Fruit fly (Drosophila melanogaster) whole organism, wandering third instar larva: ENCODE data around the gene CG14153.

Experiments
- CG9705 ChIP-seq: fragments of 200-800 bp; sonication (Bioruptor generic); optimal IDR thresholded peaks from 2 replicates; lab custom pipeline; 2018; ENCODE audit warnings: missing biosample characterization, mild to moderate bottlenecking, missing genetic modification characterization
- Dfd ChIP-seq: fragments of >200 bp; optimal IDR thresholded peaks from 2 replicates; lab custom pipeline; 2017; ENCODE audit warnings: missing biosample characterization, missing genetic modification characterization
- GATAd ChIP-seq: sonication (Bioruptor generic); optimal IDR thresholded peaks from 2 replicates; lab custom pipeline; 2016; ENCODE audit warnings: missing biosample characterization, missing genetic modification characterization
- HLH106 ChIP-seq: fragments of 200-800 bp; optimal IDR thresholded peaks from 3 replicates; lab custom pipeline; 2019; ENCODE audit warnings: missing biosample characterization, mild to moderate bottlenecking, missing genetic modification characterization, moderate library complexity
- Hnf4 ChIP-seq: fragments of 200-800 bp; sonication (Bioruptor generic); optimal IDR thresholded peaks from 2 replicates; lab custom pipeline; 2016; ENCODE audit warnings: missing biosample characterization, mild to moderate bottlenecking, missing genetic modification characterization
- Hr78 ChIP-seq: fragments of >200 bp; optimal IDR thresholded peaks from 2 replicates; lab custom pipeline; 2017; ENCODE audit warnings: missing biosample characterization, missing genetic modification characterization
- Hr83 ChIP-seq: fragments of 200-300 bp; sonication (Bioruptor generic); optimal IDR thresholded peaks from 2 replicates; lab custom pipeline; 2016; ENCODE audit warnings: missing biosample characterization, mild to moderate bottlenecking, missing genetic modification characterization, moderate library complexity; ENCODE audit not compliant: poor library complexity, severe bottlenecking
- Myc ChIP-seq: fragments of >200 bp; optimal IDR thresholded peaks from 2 replicates; lab custom pipeline; 2017
- N ChIP-seq: fragments of >200 bp; optimal IDR thresholded peaks from 2 replicates; lab custom pipeline; 2018; ENCODE audit warnings: missing biosample characterization, missing external identifiers, missing genetic modification characterization
- OdsH ChIP-seq: fragments of 200-800 bp; sonication (Bioruptor generic); optimal IDR thresholded peaks from 2 replicates; lab custom pipeline; 2016; ENCODE audit warnings: missing biosample characterization, mild to moderate bottlenecking, missing genetic modification characterization
- Rel ChIP-seq, 2 experiments: fragments of 200-800 bp; sonication (Bioruptor generic) in 1 of 2; optimal IDR thresholded peaks; 2 replicates in 1 of 2; 3 replicates in 1 of 2; lab custom pipeline; 2016 to 2019; ENCODE audit warnings: mild to moderate bottlenecking in 2 of 2, missing biosample characterization in 2 of 2, missing genetic modification characterization in 2 of 2, moderate library complexity in 1 of 2
- Sp1 ChIP-seq: fragments of 200-800 bp; sonication (Bioruptor generic); optimal IDR thresholded peaks from 3 replicates; lab custom pipeline; 2019; ENCODE audit warnings: missing biosample characterization, mild to moderate bottlenecking, missing genetic modification characterization, moderate library complexity
- Vsx2 ChIP-seq: fragments of 200-300, 225-300 bp; sonication (Bioruptor generic); optimal IDR thresholded peaks from 2 replicates; lab custom pipeline; 2018; ENCODE audit warnings: missing biosample characterization, missing genetic modification characterization; ENCODE audit not compliant: partially characterized antibody
- br ChIP-seq: fragments of 200-800 bp; sonication (Bioruptor generic); optimal IDR thresholded peaks from 2 replicates; lab custom pipeline; 2016; ENCODE audit warnings: missing biosample characterization, missing genetic modification characterization
- brk ChIP-seq: fragments of 200-800 bp; sonication (Bioruptor generic); optimal IDR thresholded peaks from 2 replicates; lab custom pipeline; 2016; ENCODE audit warnings: missing biosample characterization, mild to moderate bottlenecking, missing genetic modification characterization
- dl ChIP-seq, 2 experiments: fragments of 175-275, 200-275 bp in 1 of 2; fragments of 200-275 bp in 1 of 2; sonication (Bioruptor generic); optimal IDR thresholded peaks; lab custom pipeline; 2018; ENCODE audit warnings: mild to moderate bottlenecking in 2 of 2, missing biosample characterization in 2 of 2, missing genetic modification characterization in 2 of 2, moderate library complexity in 2 of 2; ENCODE audit not compliant: partially characterized antibody in 2 of 2, insufficient read depth in 1 of 2
- dmrt93B ChIP-seq: fragments of 200-800 bp; sonication (Bioruptor generic); optimal IDR thresholded peaks from 2 replicates; lab custom pipeline; 2018; ENCODE audit warnings: missing biosample characterization, mild to moderate bottlenecking, missing genetic modification characterization
- dsf ChIP-seq: sonication (Bioruptor generic); optimal IDR thresholded peaks from 2 replicates; lab custom pipeline; 2016; ENCODE audit warnings: missing biosample characterization, missing genetic modification characterization, borderline replicate concordance
- ey ChIP-seq: fragments of 200-800 bp; sonication (Bioruptor generic); optimal IDR thresholded peaks from 2 replicates; lab custom pipeline; 2016; ENCODE audit warnings: missing biosample characterization, missing genetic modification characterization
- foxo ChIP-seq, 2 experiments: fragments of 200-800 bp; sonication (Bioruptor generic); optimal IDR thresholded peaks; 2 replicates in 1 of 2; 3 replicates in 1 of 2; lab custom pipeline; 2016 to 2017; ENCODE audit warnings: missing biosample characterization in 2 of 2, missing genetic modification characterization in 2 of 2
- fru ChIP-seq: fragments of 200-800 bp; sonication (Bioruptor generic); optimal IDR thresholded peaks from 3 replicates; lab custom pipeline; 2016; ENCODE audit warnings: missing biosample characterization, mild to moderate bottlenecking, missing genetic modification characterization
- h ChIP-seq: fragments of 200-800 bp; sonication (Bioruptor generic); optimal IDR thresholded peaks from 3 replicates; lab custom pipeline; 2016; ENCODE audit warnings: missing biosample characterization, mild to moderate bottlenecking, missing genetic modification characterization
- jim ChIP-seq: fragments of 175-275, 200-325 bp; sonication (Bioruptor generic); optimal IDR thresholded peaks from 2 replicates; lab custom pipeline; 2016; ENCODE audit warnings: missing biosample characterization, mild to moderate bottlenecking, missing genetic modification characterization
- lola ChIP-seq: fragments of >200 bp; optimal IDR thresholded peaks from 2 replicates; lab custom pipeline; 2017; ENCODE audit warnings: missing biosample characterization, missing genetic modification characterization
- psq ChIP-seq: fragments of 200-800 bp; sonication (Bioruptor generic); optimal IDR thresholded peaks from 3 replicates; lab custom pipeline; 2017; ENCODE audit warnings: missing biosample characterization, mild to moderate bottlenecking, missing genetic modification characterization, moderate library complexity
- rgr ChIP-seq: fragments of 200-800 bp; sonication (Bioruptor generic); optimal IDR thresholded peaks from 3 replicates; lab custom pipeline; 2016; ENCODE audit warnings: missing biosample characterization, mild to moderate bottlenecking, missing genetic modification characterization
- sv ChIP-seq: fragments of 200-800 bp; sonication (Bioruptor generic); optimal IDR thresholded peaks from 3 replicates; lab custom pipeline; 2016; ENCODE audit warnings: missing biosample characterization, missing genetic modification characterization
- usp ChIP-seq: fragments of >200 bp; optimal IDR thresholded peaks from 2 replicates; lab custom pipeline; 2017; ENCODE audit warnings: missing biosample characterization, missing genetic modification characterization
- woc ChIP-seq: sonication (Bioruptor generic); optimal IDR thresholded peaks from 2 replicates; lab custom pipeline; 2016; ENCODE audit warnings: missing biosample characterization, mild to moderate bottlenecking, missing genetic modification characterization

The CG14153 gene

dm6 chr3L:10683899-10684340, 40.6 kb downstream of the CG14153 start:
- TF ChIP-seq fru (GFP tag; lab: Kevin White, UChicago) (peak; percentile 21), Myc (lab: Kevin White, UChicago) (no peak), ey (peak; percentile 31), rgr (peak; percentile 14), br (peak; percentile 45), foxo (GFP tag; optimal IDR thresholded peaks at IDR 0.05; lab: Kevin White, UChicago) (peak in 1 of 2 experiments; percentile 51), Rel (GFP tag; optimal IDR thresholded peaks at IDR 0.05; lab: Kevin White, UChicago) (no peak), Rel (tag; optimal IDR thresholded peaks at IDR 0.05; lab: Kevin White, UChicago) (no peak), Hnf4 (GFP tag; lab: Kevin White, UChicago) (peak; percentile 3), woc (GFP tag; lab: Kevin White, UChicago) (peak; percentile 13), HLH106 (tag; lab: Kevin White, UChicago) (peak; percentile 59), Vsx2 (GFP tag; lab: Kevin White, UChicago) (no peak), CG9705 (GFP tag; lab: Kevin White, UChicago) (peak; percentile 17), h (GFP tag; lab: Kevin White, UChicago) (peak; percentile 36)

- no peak for TF ChIP-seq jim (GFP tag; lab: Kevin White, UChicago)
- no peak for TF ChIP-seq Hr83 (GFP tag; lab: Kevin White, UChicago)
- TF ChIP-seq N: no peak
- no peak for TF ChIP-seq OdsH (GFP tag; lab: Kevin White, UChicago)
- TF ChIP-seq br: no peak
- TF ChIP-seq Sp1 (GFP tag; lab: Kevin White, UChicago): no peak
- no peak for TF ChIP-seq dsf
- no peak for TF ChIP-seq Myc (lab: Kevin White, UChicago)
- TF ChIP-seq Hr78: no peak
- TF ChIP-seq lola (GFP tag; lab: Kevin White, UChicago): no peak
- TF ChIP-seq brk (GFP tag; lab: Kevin White, UChicago): no peak
- TF ChIP-seq ey: no peak
- TF ChIP-seq GATAd (GFP tag; lab: Kevin White, UChicago): no peak
- TF ChIP-seq sv (GFP tag; lab: Kevin White, UChicago): no peak
- no peak for TF ChIP-seq Hnf4 (GFP tag; lab: Kevin White, UChicago)
- no peak for TF ChIP-seq foxo (GFP tag; optimal IDR thresholded peaks at IDR 0.05; lab: Kevin White, UChicago)
Observed at dm6 chr3L:10684492-10684891, 41.2 kb downstream of the CG14153 start.

- TF ChIP-seq fru (GFP tag; lab: Kevin White, UChicago): no peak
- TF ChIP-seq Dfd (GFP tag; lab: Kevin White, UChicago): no peak
- no peak for TF ChIP-seq dmrt93B (GFP tag; lab: Kevin White, UChicago)
- TF ChIP-seq Hr83 (GFP tag; lab: Kevin White, UChicago): no peak
- no peak for TF ChIP-seq usp (GFP tag; lab: Kevin White, UChicago)
- no peak for TF ChIP-seq Myc (lab: Kevin White, UChicago)
Observed at dm6 chr3L:10686625-10687024, 43.3 kb downstream of the CG14153 start.

- TF ChIP-seq woc (GFP tag; lab: Kevin White, UChicago) (peak; percentile 8), psq (no peak), Rel (GFP tag; optimal IDR thresholded peaks at IDR 0.05; lab: Kevin White, UChicago) (no peak), Rel (tag; optimal IDR thresholded peaks at IDR 0.05; lab: Kevin White, UChicago) (peak; percentile 11)
- TF ChIP-seq, all 38 proteins: peak for 2
Observed at dm6 chr3L:10690904-10691408, 47.6 kb downstream of the CG14153 start, which contains the start of gene CG11811. Gene CG11811, plus strand, starts transcription at chr3L:10691024.

dm6 chr3L:10692459-10693217, 49.3 kb downstream of the CG14153 start, which contains the start of gene CG33493:
Gene CG33493, minus strand, starts transcription at chr3L:10693167.
- TF ChIP-seq dsf (no peak), Rel (GFP tag; optimal IDR thresholded peaks at IDR 0.05; lab: Kevin White, UChicago) (no peak), Rel (tag; optimal IDR thresholded peaks at IDR 0.05; lab: Kevin White, UChicago) (peak; percentile 9), Vsx2 (GFP tag; lab: Kevin White, UChicago) (no peak), Hr78 (no peak), dl (GFP tag; optimal IDR thresholded peaks at IDR 0.05; lab: Kevin White, UChicago; ENCODE audit: insufficient read depth in 1 of 2, partially characterized antibody in 2 of 2) (no peak), fru (GFP tag; lab: Kevin White, UChicago) (no peak)
- TF ChIP-seq, all 38 proteins: peak for 1
